Fruit fly (Drosophila melanogaster) whole organism, embryonic: ENCODE results near the gene crq.

Experiments
- Atf6 ChIP-seq: fragments of 200-800 bp; sonication (Bioruptor generic); IDR thresholded peaks from 2 replicates; pipeline ENCODE4 v1.3.6; 2022; ENCODE audit warnings: missing biosample characterization, missing genetic modification characterization
- Blimp-1 ChIP-seq: fragments of 200-800 bp; sonication (Bioruptor generic); optimal IDR thresholded peaks from 3 replicates; lab custom pipeline; 2018; ENCODE audit warnings: missing biosample characterization, missing genetic modification characterization, mild to moderate bottlenecking, moderate library complexity, missing genetic modification reagents
- C15 ChIP-seq: fragments of 200-800 bp; sonication (Bioruptor generic); IDR thresholded peaks from 3 replicates; pipeline ENCODE4 v1.3.6; 2022; ENCODE audit warnings: missing biosample characterization, missing genetic modification characterization
- CG10267 ChIP-seq: fragments of 200-800 bp; sonication (Bioruptor generic); optimal IDR thresholded peaks from 2 replicates; lab custom pipeline; 2018; ENCODE audit warnings: missing biosample characterization, mild to moderate bottlenecking, missing genetic modification characterization, moderate library complexity
- CG12155 ChIP-seq: fragments of 200-800 bp; sonication (Bioruptor generic); optimal IDR thresholded peaks from 3 replicates; lab custom pipeline; 2016; ENCODE audit warnings: missing biosample characterization, missing genetic modification characterization
- CG1233 ChIP-seq: fragments of 200-800 bp; sonication (Bioruptor generic); optimal IDR thresholded peaks from 4 replicates; lab custom pipeline; 2018; ENCODE audit warnings: missing biosample characterization, mild to moderate bottlenecking, missing genetic modification characterization
- CG12659 ChIP-seq: fragments of 200-800 bp; sonication (Bioruptor generic); optimal IDR thresholded peaks from 3 replicates; lab custom pipeline; 2017; ENCODE audit warnings: mild to moderate bottlenecking, missing biosample characterization, missing genetic modification reagents, missing genetic modification characterization
- CG13775 ChIP-seq: fragments of 200-800 bp; sonication (Bioruptor generic); optimal IDR thresholded peaks from 3 replicates; lab custom pipeline; 2017; ENCODE audit warnings: missing biosample characterization, mild to moderate bottlenecking, missing genetic modification characterization
- CG13894 ChIP-seq: fragments of 200-800 bp; sonication (Bioruptor generic); optimal IDR thresholded peaks from 3 replicates; lab custom pipeline; 2018; ENCODE audit warnings: missing biosample characterization, mild to moderate bottlenecking, missing genetic modification characterization, moderate library complexity
- CG15073 ChIP-seq: fragments of 200-800 bp; sonication (Bioruptor generic); optimal IDR thresholded peaks from 2 replicates; lab custom pipeline; 2016; ENCODE audit warnings: missing biosample characterization, missing genetic modification characterization
- CG15514 ChIP-seq: fragments of 200-800 bp; sonication (Bioruptor generic); optimal IDR thresholded peaks from 3 replicates; lab custom pipeline; 2017; ENCODE audit warnings: missing biosample characterization, missing genetic modification characterization, mild to moderate bottlenecking, moderate library complexity, missing genetic modification reagents
- CG16779 ChIP-seq: fragments of 200-800 bp; sonication (Bioruptor generic); IDR thresholded peaks from 2 replicates; pipeline ENCODE4 v1.3.6; 2022; ENCODE audit warnings: missing biosample characterization, missing genetic modification characterization
- CG16815 ChIP-seq: fragments of 200-800 bp; sonication (Bioruptor generic); optimal IDR thresholded peaks from 3 replicates; lab custom pipeline; 2017; ENCODE audit warnings: missing biosample characterization, mild to moderate bottlenecking, missing genetic modification characterization
- CG16863 ChIP-seq: fragments of 200-800 bp; sonication (Bioruptor generic); optimal IDR thresholded peaks from 3 replicates; lab custom pipeline; 2016; ENCODE audit warnings: missing biosample characterization, missing genetic modification characterization
- CG17328 ChIP-seq: fragments of 200-800 bp; sonication (Bioruptor generic); IDR thresholded peaks from 2 replicates; pipeline ENCODE4 v1.3.6; 2022; ENCODE audit warnings: missing biosample characterization, missing genetic modification characterization
- CG1792 ChIP-seq: fragments of 200-800 bp; sonication (Bioruptor generic); optimal IDR thresholded peaks from 2 replicates; lab custom pipeline; 2016; ENCODE audit warnings: missing biosample characterization, missing genetic modification characterization
- CG1832 ChIP-seq: fragments of 200-800 bp; sonication (Bioruptor generic); optimal IDR thresholded peaks from 2 replicates; lab custom pipeline; 2017; ENCODE audit warnings: missing biosample characterization, mild to moderate bottlenecking, missing genetic modification characterization, inconsistent platforms
- CG32532 ChIP-seq: fragments of 200-800 bp; sonication (Bioruptor generic); IDR thresholded peaks from 2 replicates; pipeline ENCODE4 v1.3.6; 2022; ENCODE audit warnings: missing biosample characterization, missing genetic modification characterization
- CG34224 ChIP-seq: fragments of 200-800 bp; sonication (Bioruptor generic); IDR thresholded peaks from 3 replicates; pipeline ENCODE4 v1.3.6; 2022; ENCODE audit warnings: missing biosample characterization, missing genetic modification characterization; ENCODE audit not compliant: partially characterized antibody
- CG3838 ChIP-seq: fragments of 200-800 bp; sonication (Bioruptor generic); optimal IDR thresholded peaks from 3 replicates; lab custom pipeline; 2016; ENCODE audit warnings: missing biosample characterization, missing genetic modification characterization
- CG42726 ChIP-seq: fragments of 200-800 bp; sonication (Bioruptor generic); IDR thresholded peaks from 2 replicates; pipeline ENCODE4 v1.3.6; 2022; ENCODE audit warnings: missing biosample characterization, missing genetic modification characterization; ENCODE audit not compliant: partially characterized antibody
- CG4854 ChIP-seq: fragments of 200-800 bp; sonication (Bioruptor generic); optimal IDR thresholded peaks from 2 replicates; lab custom pipeline; 2016; ENCODE audit warnings: missing biosample characterization, missing genetic modification characterization, inconsistent platforms
- CG6254 ChIP-seq: fragments of 200-800 bp; sonication (Bioruptor generic); optimal IDR thresholded peaks from 3 replicates; lab custom pipeline; 2017; ENCODE audit warnings: mild to moderate bottlenecking, missing biosample characterization, missing genetic modification reagents, missing genetic modification characterization
- CG7372 ChIP-seq: fragments of 200-800 bp; sonication (Bioruptor generic); IDR thresholded peaks from 2 replicates; pipeline ENCODE4 v1.3.6; 2022; ENCODE audit warnings: missing biosample characterization, missing genetic modification characterization
- CG7963 ChIP-seq: fragments of 200-800 bp; sonication (Bioruptor generic); IDR thresholded peaks from 3 replicates; pipeline ENCODE4 v1.3.6; 2022; ENCODE audit warnings: missing biosample characterization, missing genetic modification characterization; ENCODE audit not compliant: partially characterized antibody
- CG8944 ChIP-seq: fragments of 200-800 bp; sonication (Bioruptor generic); optimal IDR thresholded peaks from 3 replicates; lab custom pipeline; 2016; ENCODE audit warnings: missing biosample characterization, missing genetic modification characterization
- CG9817 ChIP-seq: fragments of 200-800 bp; sonication (Bioruptor generic); optimal IDR thresholded peaks from 2 replicates; lab custom pipeline; 2018; ENCODE audit warnings: missing biosample characterization, mild to moderate bottlenecking, missing genetic modification characterization, moderate library complexity
- CTCF ChIP-seq: fragments of 200-800 bp; sonication (Bioruptor generic); optimal IDR thresholded peaks from 2 replicates; lab custom pipeline; 2017; ENCODE audit warnings: missing biosample characterization, mild to moderate bottlenecking, missing genetic modification characterization, moderate library complexity
- CoRest ChIP-seq: fragments of 200-800 bp; sonication (Bioruptor generic); optimal IDR thresholded peaks from 3 replicates; lab custom pipeline; 2018; ENCODE audit warnings: missing biosample characterization, mild to moderate bottlenecking, missing genetic modification characterization, moderate library complexity
- Hey ChIP-seq: fragments of 200-800 bp; sonication (Bioruptor generic); optimal IDR thresholded peaks from 3 replicates; lab custom pipeline; 2018; ENCODE audit warnings: missing biosample characterization, mild to moderate bottlenecking, missing genetic modification characterization
- Hmx ChIP-seq: fragments of 200-800 bp; sonication (Bioruptor generic); optimal IDR thresholded peaks from 2 replicates; lab custom pipeline; 2016; ENCODE audit warnings: missing biosample characterization, missing genetic modification characterization
- Kr ChIP-seq: fragments of 200-800 bp; sonication (Bioruptor generic); optimal IDR thresholded peaks from 2 replicates; lab custom pipeline; 2017; ENCODE audit warnings: missing biosample characterization, mild to moderate bottlenecking, missing genetic modification characterization
- MESR4 ChIP-seq: fragments of 200-800 bp; sonication (Bioruptor generic); optimal IDR thresholded peaks from 2 replicates; lab custom pipeline; 2018; ENCODE audit warnings: missing biosample characterization, mild to moderate bottlenecking, missing genetic modification characterization, moderate library complexity
- Nf-YA ChIP-seq: fragments of 200-800 bp; sonication (Bioruptor generic); IDR thresholded peaks from 2 replicates; pipeline ENCODE4 v1.3.6; 2022; ENCODE audit warnings: missing biosample characterization, missing genetic modification characterization
- aop ChIP-seq: fragments of 200-800 bp; sonication (Bioruptor generic); IDR thresholded peaks from 2 replicates; pipeline ENCODE4 v1.3.6; 2022; ENCODE audit warnings: missing biosample characterization, missing genetic modification characterization
- da ChIP-seq: fragments of 200-800 bp; sonication (Bioruptor generic); optimal IDR thresholded peaks from 2 replicates; lab custom pipeline; 2016; ENCODE audit warnings: missing biosample characterization, missing genetic modification characterization
- grau ChIP-seq: fragments of 200-800 bp; optimal IDR thresholded peaks from 3 replicates; lab custom pipeline; 2019; ENCODE audit warnings: missing biosample characterization, mild to moderate bottlenecking, missing genetic modification characterization, moderate library complexity
- grn ChIP-seq: fragments of 200-800 bp; sonication (Bioruptor generic); optimal IDR thresholded peaks from 3 replicates; lab custom pipeline; 2017; ENCODE audit warnings: missing biosample characterization, missing genetic modification characterization
- gt ChIP-seq: fragments of 200-800 bp; sonication (Bioruptor generic); IDR thresholded peaks from 2 replicates; pipeline ENCODE4 v1.3.6; 2022; ENCODE audit warnings: missing biosample characterization, missing genetic modification characterization
- ind ChIP-seq: fragments of 200-800 bp; sonication (Bioruptor generic); optimal IDR thresholded peaks from 3 replicates; lab custom pipeline; 2016; ENCODE audit warnings: missing biosample characterization, missing genetic modification characterization
- nom ChIP-seq: fragments of 200-800 bp; sonication (Bioruptor generic); optimal IDR thresholded peaks from 2 replicates; lab custom pipeline; 2017; ENCODE audit warnings: missing biosample characterization, missing genetic modification characterization, mild to moderate bottlenecking, moderate library complexity, missing genetic modification reagents
- peb ChIP-seq: fragments of 200-800 bp; sonication (Bioruptor generic); IDR thresholded peaks from 2 replicates; pipeline ENCODE4 v1.3.6; 2022; ENCODE audit warnings: missing biosample characterization, missing genetic modification characterization
- pita ChIP-seq: fragments of 200-800 bp; sonication (Bioruptor generic); optimal IDR thresholded peaks from 2 replicates; lab custom pipeline; 2017; ENCODE audit warnings: missing biosample characterization, mild to moderate bottlenecking, missing genetic modification characterization
- pnt ChIP-seq: fragments of 200-800 bp; sonication (Bioruptor generic); optimal IDR thresholded peaks from 3 replicates; lab custom pipeline; 2016; ENCODE audit warnings: missing biosample characterization, missing genetic modification characterization
- pzg ChIP-seq: fragments of 200-800 bp; sonication (Bioruptor generic); optimal IDR thresholded peaks from 3 replicates; lab custom pipeline; 2018; ENCODE audit warnings: missing biosample characterization, mild to moderate bottlenecking, missing genetic modification characterization, moderate library complexity
- slp2 ChIP-seq: fragments of 200-800 bp; sonication (Bioruptor generic); optimal IDR thresholded peaks from 2 replicates; lab custom pipeline; 2016; ENCODE audit warnings: missing biosample characterization, missing genetic modification characterization
- tll ChIP-seq, 2 experiments: fragments of 200-800 bp in 1 of 2; fragments of >200 bp in 1 of 2; sonication (Bioruptor generic) in 1 of 2; optimal IDR thresholded peaks; 2 replicates each; lab custom pipeline; 2017 to 2019; ENCODE audit warnings: missing biosample characterization in 2 of 2, missing genetic modification characterization in 2 of 2, mild to moderate bottlenecking in 1 of 2, moderate library complexity in 1 of 2
- usp ChIP-seq: fragments of >200 bp; optimal IDR thresholded peaks from 2 replicates; lab custom pipeline; 2017; ENCODE audit warnings: missing biosample characterization, missing genetic modification characterization
- zen ChIP-seq: fragments of 200-800 bp; sonication (Bioruptor generic); optimal IDR thresholded peaks from 3 replicates; lab custom pipeline; 2018; ENCODE audit warnings: missing biosample characterization, mild to moderate bottlenecking, missing genetic modification characterization, moderate library complexity

Gene crq

dm6 chr2L:414593-415399 lies 38.0 kb downstream of the crq start, which contains the start of the genes AP-2alpha and ebi (continued):
- TF ChIP-seq CG1832 (no peak), CG7963 (GFP tag; lab: Robert Waterston, UW) (no peak), CG10267 (peak; percentile 78), CG9817 (tag; lab: Kevin White, UChicago) (peak; percentile 92), Blimp-1 (peak; percentile 62), grn (GFP tag; lab: Kevin White, UChicago) (peak; percentile 44), Kr (peak; percentile 29), CG16779 (0 out of 2 replicates have a peak, but pooled peaks have one; percentile 59), CG4854 (peak; percentile 69), CG13775 (GFP tag; lab: Kevin White, UChicago) (peak; percentile 92), ind (GFP tag; lab: Kevin White, UChicago) (peak; percentile 92), Hmx (GFP tag; lab: Kevin White, UChicago) (peak; percentile 66), CG3838 (GFP tag; lab: Kevin White, UChicago) (peak; percentile 77), CG12155 (GFP tag; lab: Kevin White, UChicago) (peak; percentile 90), pnt (GFP tag; lab: Kevin White, UChicago) (peak; percentile 95), CG8944 (GFP tag; lab: Kevin White, UChicago) (peak; percentile 95), CG13894 (tag; lab: Kevin White, UChicago) (peak; percentile 79), CG1792 (peak; percentile 85), Nf-YA (GFP tag; lab: Robert Waterston, UW) (peak; percentile 41; the same call in 1 of the 2 replicates), aop (GFP tag; lab: Robert Waterston, UW) (no peak), CG15073 (peak; percentile 24), pzg (peak; percentile 82), Hey (tag; lab: Kevin White, UChicago) (peak; percentile 59), CG32532 (GFP tag; lab: Robert Waterston, UW) (peak; percentile 85), MESR4 (GFP tag; lab: Kevin White, UChicago) (peak; percentile 75), grau (tag; lab: Kevin White, UChicago) (peak; percentile 87), pita (GFP tag; lab: Kevin White, UChicago) (no peak), CG7372 (peak; percentile 88), zen (peak; percentile 78), CG15514 (peak; percentile 86), CG17328 (peak; percentile 81), CG42726 (GFP tag; lab: Robert Waterston, UW) (no peak), CG34224 (GFP tag; lab: Robert Waterston, UW) (no peak), da (GFP tag; lab: Kevin White, UChicago) (peak; percentile 78), usp (GFP tag; lab: Kevin White, UChicago) (no peak), C15 (peak; percentile 62; the same call in 1 of the 3 replicates), CG16863 (GFP tag; lab: Kevin White, UChicago) (peak; percentile 93), slp2 (GFP tag; lab: Kevin White, UChicago) (peak; percentile 91), CoRest (tag; lab: Kevin White, UChicago) (peak; percentile 93), nom (GFP tag; lab: Kevin White, UChicago) (peak; percentile 55), tll (GFP tag; optimal IDR thresholded peaks at IDR 0.05; lab: Kevin White, UChicago) (peak; percentile 22 to 100), CG16815 (GFP tag; lab: Kevin White, UChicago) (peak; percentile 92), gt (GFP tag; lab: Robert Waterston, UW) (peak; percentile 77), CG12659 (GFP tag; lab: Kevin White, UChicago) (peak; percentile 95), CTCF (GFP tag; lab: Kevin White, UChicago) (peak; percentile 93), Atf6 (GFP tag; lab: Robert Waterston, UW) (peak; percentile 85), CG1233 (GFP tag; lab: Kevin White, UChicago) (peak; percentile 76), CG6254 (GFP tag; lab: Kevin White, UChicago) (no peak), peb (GFP tag; lab: Robert Waterston, UW) (peak; percentile 84)
